Worm (Caenorhabditis elegans) whole organism, mixed stage, embryonic: Measurements from ENCODE around the gene F43D2.6.

Experiments used
- M03D4.4 ChIP-seq: sonication (generic microtip); optimal IDR thresholded peaks from 2 replicates; lab custom pipeline; 2017; ENCODE audit warnings: mild to moderate bottlenecking, missing genetic modification characterization, missing compliant biosample characterization
- bed-3 ChIP-seq: fragments of 200-800 bp; sonication (Bioruptor generic); optimal IDR thresholded peaks from 3 replicates; lab custom pipeline; 2018; ENCODE audit warnings: mild to moderate bottlenecking, missing genetic modification characterization, moderate library complexity, missing compliant biosample characterization
- blmp-1 ChIP-seq: fragments of 150-350 bp; optimal IDR thresholded peaks from 2 replicates; lab custom pipeline; 2014; ENCODE audit warnings: missing biosample characterization, missing genetic modification characterization
- ceh-39 ChIP-seq: fragments of 150-350 bp; optimal IDR thresholded peaks from 2 replicates; lab custom pipeline; 2014; ENCODE audit warnings: missing biosample characterization, missing genetic modification characterization
- ceh-43 ChIP-seq: fragments of 200-800 bp; sonication (Bioruptor generic); optimal IDR thresholded peaks from 2 replicates; lab custom pipeline; 2018; ENCODE audit warnings: mild to moderate bottlenecking, missing genetic modification characterization, moderate library complexity, missing compliant biosample characterization
- ceh-83 ChIP-seq: fragments of 200-800 bp; sonication (Bioruptor generic); optimal IDR thresholded peaks from 2 replicates; lab custom pipeline; 2018; ENCODE audit warnings: mild to moderate bottlenecking, missing genetic modification characterization, missing compliant biosample characterization
- ces-1 ChIP-seq: fragments of 150-350 bp; optimal IDR thresholded peaks from 2 replicates; lab custom pipeline; 2014; ENCODE audit warnings: missing biosample characterization, missing genetic modification reagents, missing genetic modification characterization
- cnd-1 ChIP-seq: fragments of 200-800 bp; sonication (Bioruptor generic); optimal IDR thresholded peaks from 2 replicates; lab custom pipeline; 2018; ENCODE audit warnings: mild to moderate bottlenecking, missing genetic modification characterization, missing compliant biosample characterization
- drap-1 ChIP-seq: fragments of 200-800 bp; sonication (Bioruptor generic); optimal IDR thresholded peaks from 3 replicates; lab custom pipeline; 2018; ENCODE audit warnings: mild to moderate bottlenecking, missing genetic modification characterization, missing compliant biosample characterization
- elt-1 ChIP-seq: sonication (generic microtip); optimal IDR thresholded peaks from 2 replicates; lab custom pipeline; 2017; ENCODE audit warnings: missing genetic modification characterization, mild to moderate bottlenecking, missing compliant biosample characterization, antibody characterized with exemption, moderate library complexity, borderline replicate concordance; ENCODE audit not compliant: insufficient read depth
- elt-3 ChIP-seq: fragments of 150-350 bp; optimal IDR thresholded peaks from 2 replicates; lab custom pipeline; 2014; ENCODE audit warnings: missing biosample characterization, missing genetic modification characterization
- flh-1 ChIP-seq: fragments of 200-800 bp; sonication (Bioruptor generic); optimal IDR thresholded peaks from 2 replicates; lab custom pipeline; 2018; ENCODE audit warnings: mild to moderate bottlenecking, missing genetic modification characterization, moderate library complexity, missing compliant biosample characterization
- ham-2 ChIP-seq: fragments of 200-800 bp; sonication (Bioruptor generic); optimal IDR thresholded peaks from 2 replicates; lab custom pipeline; 2018; ENCODE audit warnings: mild to moderate bottlenecking, missing genetic modification characterization, missing compliant biosample characterization
- lin-13 ChIP-seq: fragments of 150-350 bp; optimal IDR thresholded peaks from 2 replicates; lab custom pipeline; 2014; ENCODE audit warnings: missing biosample characterization, missing genetic modification characterization
- lin-32 ChIP-seq: fragments of 200-800 bp; sonication (Bioruptor generic); optimal IDR thresholded peaks from 2 replicates; lab custom pipeline; 2018; ENCODE audit warnings: mild to moderate bottlenecking, missing genetic modification characterization, missing compliant biosample characterization
- lsy-2 ChIP-seq: fragments of 150-350 bp; optimal IDR thresholded peaks from 2 replicates; lab custom pipeline; 2014; ENCODE audit warnings: missing biosample characterization, missing genetic modification characterization
- mep-1 ChIP-seq: fragments of 150-350 bp; optimal IDR thresholded peaks from 2 replicates; lab custom pipeline; 2017; ENCODE audit warnings: missing biosample characterization, missing genetic modification reagents, missing genetic modification characterization, inconsistent platforms
- mls-2 ChIP-seq: sonication (generic microtip); optimal IDR thresholded peaks from 2 replicates; lab custom pipeline; 2016; ENCODE audit warnings: mild to moderate bottlenecking, missing genetic modification characterization, moderate library complexity, missing compliant biosample characterization
- nhr-12 ChIP-seq: fragments of 150-350 bp; optimal IDR thresholded peaks from 2 replicates; lab custom pipeline; 2014; ENCODE audit warnings: missing biosample characterization, missing genetic modification characterization
- nhr-2 ChIP-seq: fragments of 150-350 bp; optimal IDR thresholded peaks from 2 replicates; lab custom pipeline; 2014; ENCODE audit warnings: missing biosample characterization, missing genetic modification characterization
- nhr-237 ChIP-seq: fragments of 150-350 bp; optimal IDR thresholded peaks from 2 replicates; lab custom pipeline; 2014; ENCODE audit warnings: missing biosample characterization, missing genetic modification characterization
- nhr-28 ChIP-seq: fragments of 150-350 bp; optimal IDR thresholded peaks from 2 replicates; lab custom pipeline; 2014; ENCODE audit warnings: missing biosample characterization, missing genetic modification characterization
- nhr-76 ChIP-seq: sonication (generic microtip); optimal IDR thresholded peaks from 2 replicates; lab custom pipeline; 2017; ENCODE audit warnings: missing biosample characterization, missing genetic modification characterization
- pha-4 ChIP-seq: fragments of 150-350 bp; optimal IDR thresholded peaks from 2 replicates; lab custom pipeline; 2018; ENCODE audit warnings: missing biosample characterization, missing genetic modification reagents, missing genetic modification characterization
- sem-2 ChIP-seq: fragments of 200-800 bp; sonication (Bioruptor generic); optimal IDR thresholded peaks from 2 replicates; lab custom pipeline; 2018; ENCODE audit warnings: mild to moderate bottlenecking, missing genetic modification characterization, missing compliant biosample characterization
- snpc-4 ChIP-seq: fragments of 150-350 bp; optimal IDR thresholded peaks from 2 replicates; lab custom pipeline; 2014; ENCODE audit warnings: missing biosample characterization, missing genetic modification characterization
- sptf-1 ChIP-seq: sonication (generic microtip); optimal IDR thresholded peaks from 2 replicates; lab custom pipeline; 2017; ENCODE audit warnings: mild to moderate bottlenecking, missing genetic modification characterization, moderate library complexity, missing compliant biosample characterization
- tbx-8 ChIP-seq: fragments of 200-800 bp; sonication (Bioruptor generic); optimal IDR thresholded peaks from 2 replicates; lab custom pipeline; 2018; ENCODE audit warnings: mild to moderate bottlenecking, missing genetic modification characterization, moderate library complexity, missing compliant biosample characterization
- unc-120 ChIP-seq: sonication (generic microtip); optimal IDR thresholded peaks from 2 replicates; lab custom pipeline; 2017; ENCODE audit warnings: missing genetic modification characterization, missing compliant biosample characterization; ENCODE audit not compliant: poor library complexity, severe bottlenecking
- unc-39 ChIP-seq: fragments of 150-350 bp; optimal IDR thresholded peaks from 2 replicates; lab custom pipeline; 2014; ENCODE audit warnings: missing biosample characterization, missing genetic modification characterization
- unc-62 ChIP-seq: fragments of 150-350 bp; optimal IDR thresholded peaks from 2 replicates; lab custom pipeline; 2014; ENCODE audit warnings: missing biosample characterization, missing genetic modification reagents, missing genetic modification characterization
- zip-8 ChIP-seq: fragments of 150-350 bp; optimal IDR thresholded peaks from 2 replicates; lab custom pipeline; 2014; ENCODE audit warnings: missing biosample characterization, missing genetic modification characterization
- ztf-11 ChIP-seq: fragments of 150-350 bp; optimal IDR thresholded peaks from 2 replicates; lab custom pipeline; 2014; ENCODE audit warnings: missing biosample characterization, missing genetic modification characterization

Gene F43D2.6

ce11 chrV:14635119-14635518 lies at the start of gene F43D2.6:
Gene F43D2.6 (minus strand): TSS chrV:14635180.
- no peak for TF ChIP-seq lin-32
- no peak for TF ChIP-seq ham-2 (GFP tag; lab: Kevin White, UChicago)
- no peak for TF ChIP-seq unc-39
- no peak for TF ChIP-seq bed-3 (GFP tag; lab: Kevin White, UChicago)
- TF ChIP-seq elt-1 (tag; lab: Kevin White, UChicago), result no peak
- no peak for TF ChIP-seq nhr-28 (tag; lab: Kevin White, UChicago)
- no peak for TF ChIP-seq zip-8 (tag; lab: Kevin White, UChicago)
- TF ChIP-seq nhr-2, result no peak
- TF ChIP-seq pha-4, result no peak
- TF ChIP-seq sem-2 (GFP tag; lab: Kevin White, UChicago), result no peak
- no peak for TF ChIP-seq mep-1 (tag; lab: Kevin White, UChicago)
- TF ChIP-seq lsy-2 (tag; lab: Kevin White, UChicago), result no peak
- no peak for TF ChIP-seq ceh-43 (GFP tag; lab: Kevin White, UChicago)
- no peak for TF ChIP-seq nhr-237 (tag; lab: Kevin White, UChicago)

- TF ChIP-seq M03D4.4 (tag; lab: Kevin White, UChicago) (no peak), snpc-4 (tag; lab: Kevin White, UChicago) (no peak), cnd-1 (no peak), unc-120 (tag; lab: Kevin White, UChicago) (no peak), unc-62 (GFP tag; lab: Kevin White, UChicago) (no peak), lin-13 (no peak), mls-2 (tag; lab: Kevin White, UChicago) (no peak), elt-3 (tag; lab: Kevin White, UChicago) (no peak), nhr-76 (no peak), blmp-1 (tag; lab: Kevin White, UChicago) (no peak), ceh-43 (GFP tag; lab: Kevin White, UChicago) (no peak), nhr-2 (no peak), ceh-39 (tag; lab: Kevin White, UChicago) (no peak), unc-39 (no peak), ztf-11 (tag; lab: Kevin White, UChicago) (no peak), elt-1 (tag; lab: Kevin White, UChicago) (no peak), ces-1 (GFP tag; lab: Kevin White, UChicago) (no peak)
Measured at ce11 chrV:14683926-14684325, 48.9 kb upstream of the F43D2.6 start.

ce11 chrV:14683291-14683690 lies 48.3 kb upstream of the F43D2.6 start:
- no peak for TF ChIP-seq bed-3 (GFP tag; lab: Kevin White, UChicago)
- no peak for TF ChIP-seq blmp-1 (tag; lab: Kevin White, UChicago)
- no peak for TF ChIP-seq nhr-2
- TF ChIP-seq drap-1 (GFP tag; lab: Kevin White, UChicago), result no peak
- TF ChIP-seq ztf-11 (tag; lab: Kevin White, UChicago), result no peak
- TF ChIP-seq nhr-237 (tag; lab: Kevin White, UChicago), result no peak

ce11 chrV:14682870-14683269 lies 47.9 kb upstream of the F43D2.6 start:
- TF ChIP-seq ham-2 (GFP tag; lab: Kevin White, UChicago), result no peak
- no peak for TF ChIP-seq ceh-83 (GFP tag; lab: Kevin White, UChicago)
- TF ChIP-seq nhr-12 (tag; lab: Kevin White, UChicago), result no peak
- no peak for TF ChIP-seq mls-2 (tag; lab: Kevin White, UChicago)
- no peak for TF ChIP-seq sptf-1
- no peak for TF ChIP-seq zip-8 (tag; lab: Kevin White, UChicago)
- TF ChIP-seq M03D4.4 (tag; lab: Kevin White, UChicago), result no peak
- no peak for TF ChIP-seq unc-120 (tag; lab: Kevin White, UChicago)
- no peak for TF ChIP-seq tbx-8
- no peak for TF ChIP-seq flh-1 (GFP tag; lab: Kevin White, UChicago)
- no peak for TF ChIP-seq lin-13
- no peak for TF ChIP-seq ceh-39 (tag; lab: Kevin White, UChicago)
- TF ChIP-seq pha-4, result no peak
- no peak for TF ChIP-seq blmp-1 (tag; lab: Kevin White, UChicago)
- TF ChIP-seq ztf-11 (tag; lab: Kevin White, UChicago), result no peak
- TF ChIP-seq drap-1 (GFP tag; lab: Kevin White, UChicago), result no peak
- TF ChIP-seq elt-3 (tag; lab: Kevin White, UChicago), result no peak
- no peak for TF ChIP-seq lin-32
